Worm (Caenorhabditis elegans): Measurements from ENCODE around the gene kbp-2.
A peak's percentile ranks its signal among the peaks of the same experiment; 100 is the strongest.

DNA sequence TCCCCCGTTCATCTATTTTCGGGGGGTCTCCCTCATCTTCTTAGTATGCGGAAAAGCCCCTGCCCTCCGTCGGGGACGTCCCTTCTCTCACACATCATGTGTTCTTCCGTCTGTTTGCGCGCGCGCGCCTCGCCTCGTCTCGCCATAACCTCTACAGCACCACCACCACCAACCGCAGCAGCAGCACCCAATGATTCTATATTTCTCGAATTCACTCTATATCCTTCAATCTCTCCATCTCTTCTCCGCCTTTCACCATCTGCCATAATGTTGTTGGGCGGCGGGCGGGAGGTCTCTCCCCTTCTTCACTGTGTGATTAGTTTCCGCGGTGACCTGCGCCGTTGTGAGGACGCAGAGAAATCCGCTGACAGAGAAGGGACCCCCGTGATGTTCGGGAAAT is 43.7 kb upstream of the kbp-2 start:
- TF ChIP-seq ets-7 (tag; optimal IDR thresholded peaks at IDR 0.05) (peak; percentile 54), ama-1 (optimal IDR thresholded peaks at IDR 0.05) (no peak), F13C5.2 (tag; optimal IDR thresholded peaks at IDR 0.05) (peak; percentile 58), flt-1 (GFP tag; IDR thresholded peaks at IDR 0.05) (no peak; the same call in 1 of the 2 replicates), hmbx-1 (tag; optimal IDR thresholded peaks at IDR 0.05) (no peak), tbx-37 (GFP tag; conservative IDR thresholded peaks at IDR 0.05) (no peak; the same call in 1 of the 2 replicates), tbx-11 (GFP tag; IDR thresholded peaks at IDR 0.05) (no peak), ceh-13 (GFP tag; optimal IDR thresholded peaks at IDR 0.05) (no peak), ceh-36 (tag; optimal IDR thresholded peaks at IDR 0.05) (peak; percentile 40), hmg-4 (GFP tag; optimal IDR thresholded peaks at IDR 0.05) (peak; percentile 79), scrt-1 (GFP tag; IDR thresholded peaks at IDR 0.05) (0 out of 2 replicates have a peak, but pooled peaks have one; percentile 63), pes-1 (GFP tag; IDR thresholded peaks at IDR 0.05) (peak; percentile 42; the same call in 1 of the 2 replicates), B0310.2 (tag; optimal IDR thresholded peaks at IDR 0.05) (peak; percentile 10), aly-1 (tag; optimal IDR thresholded peaks at IDR 0.05) (peak; percentile 7)

Measured in whole organism, early embryonic.